Worm (Caenorhabditis elegans): Measurements from ENCODE around the gene B0336.13.

DNA sequence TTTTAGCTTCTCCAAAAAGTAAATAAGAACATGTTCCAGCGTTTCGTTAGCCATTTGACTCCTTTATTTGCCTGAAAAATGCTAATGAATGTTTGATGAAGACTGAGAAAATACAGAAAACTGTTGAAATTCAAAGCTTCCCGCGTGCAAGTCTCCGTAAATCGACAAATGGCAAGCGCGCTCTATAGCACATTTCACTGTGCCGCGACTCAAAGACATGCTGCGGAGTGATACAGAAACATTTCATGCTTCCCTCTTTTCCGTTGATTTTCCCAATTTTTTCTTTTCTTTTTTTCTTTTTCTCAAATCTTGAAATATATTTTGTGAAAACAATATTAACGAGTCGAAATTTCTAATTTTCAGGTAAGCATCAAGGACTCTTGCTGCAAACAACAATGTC lies 14.9 kb upstream of the B0336.13 start, which contains the start of the genes ska-3 and rps-12:
- TF ChIP-seq him-1 (tag; optimal IDR thresholded peaks at IDR 0.05) (peak; percentile 99), W03F9.2 (tag; optimal IDR thresholded peaks at IDR 0.05) (peak; percentile 98), dao-5 (tag; optimal IDR thresholded peaks at IDR 0.05) (no peak)
